Worm (Caenorhabditis elegans) whole organism, L3 larva: ENCODE results near the gene Y51B9A.8.

Experiments
- ama-1 ChIP-seq: fragments of 150-350 bp; optimal IDR thresholded peaks from 2 replicates; lab custom pipeline; 2018
- egl-5 ChIP-seq: fragments of 150-350 bp; optimal IDR thresholded peaks from 2 replicates; lab custom pipeline; 2017; ENCODE audit warnings: missing biosample characterization, missing genetic modification reagents, missing genetic modification characterization, inconsistent platforms
- nhr-12 ChIP-seq: fragments of 150-350 bp; optimal IDR thresholded peaks from 2 replicates; lab custom pipeline; 2014; ENCODE audit warnings: missing biosample characterization, missing genetic modification characterization
- nhr-23 ChIP-seq: fragments of 150-350 bp; optimal IDR thresholded peaks from 2 replicates; lab custom pipeline; 2014; ENCODE audit warnings: missing biosample characterization, missing genetic modification reagents, missing genetic modification characterization
- sea-2 ChIP-seq: fragments of 150-350 bp; sonication (generic microtip); optimal IDR thresholded peaks from 4 replicates; lab custom pipeline; 2014; ENCODE audit warnings: missing biosample characterization, missing genetic modification reagents, missing genetic modification characterization
- unc-39 ChIP-seq: sonication (generic microtip); optimal IDR thresholded peaks from 4 replicates; lab custom pipeline; 2017; ENCODE audit warnings: missing biosample characterization, missing genetic modification characterization

DNA sequence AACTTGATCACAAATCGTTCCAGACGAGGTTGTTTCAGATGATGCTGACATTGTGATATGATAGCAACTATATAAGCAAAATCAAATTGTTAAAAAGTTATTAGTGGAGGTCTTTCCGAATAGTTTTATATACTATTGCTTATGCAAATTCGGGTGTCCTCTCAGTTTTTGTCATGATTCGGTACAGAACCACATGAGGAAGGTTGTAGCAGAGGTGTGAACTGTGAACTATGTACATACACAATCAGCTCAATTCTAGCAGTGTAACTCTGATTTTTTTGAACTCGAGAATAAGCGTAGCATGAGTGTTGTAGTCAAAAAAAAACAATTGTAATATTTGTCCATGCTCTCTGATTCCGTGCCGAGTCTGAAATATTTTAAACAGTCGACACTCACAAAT, 4.4 kb downstream of the Y51B9A.8 start, which contains the start of gene Y51B9A.6:
- no peak for TF ChIP-seq nhr-12 (tag; lab: Kevin White, UChicago)
- TF ChIP-seq sea-2 (GFP tag; lab: Kevin White, UChicago), result no peak
- no peak for TF ChIP-seq nhr-23 (tag; lab: Kevin White, UChicago)
- TF ChIP-seq unc-39, result no peak
- TF ChIP-seq ama-1, result no peak
- no peak for TF ChIP-seq egl-5 (tag; lab: Kevin White, UChicago)
